Worm (Caenorhabditis elegans): ENCODE measurements around the gene T14G8.2.

T14G8.2 gene

ce11 chrX:12857701-12858100 is at the start of gene T14G8.2:
Gene T14G8.2 (plus strand): TSS chrX:12858001.
- no peak for TF ChIP-seq dao-5 (tag; optimal IDR thresholded peaks at IDR 0.05)
- TF ChIP-seq him-1 (tag; optimal IDR thresholded peaks at IDR 0.05), result no peak

ce11 chrX:12808085-12808922 is 49.5 kb upstream of the T14G8.2 start, which contains the start of gene nhr-27:
Gene nhr-27 (minus strand): TSS chrX:12808318.
- TF ChIP-seq him-1 (tag; optimal IDR thresholded peaks at IDR 0.05) (no peak), W03F9.2 (tag; optimal IDR thresholded peaks at IDR 0.05) (no peak), dao-5 (tag; optimal IDR thresholded peaks at IDR 0.05) (no peak)

ce11 chrX:12813539-12813938 is 44.3 kb upstream of the T14G8.2 start, which contains the start of gene gei-3:
Gene gei-3 (minus strand): TSS chrX:12813639.
- no peak for TF ChIP-seq W03F9.2 (tag; optimal IDR thresholded peaks at IDR 0.05)
- no peak for TF ChIP-seq him-1 (tag; optimal IDR thresholded peaks at IDR 0.05)
- no peak for TF ChIP-seq dao-5 (tag; optimal IDR thresholded peaks at IDR 0.05)

- no peak for TF ChIP-seq dao-5 (tag; optimal IDR thresholded peaks at IDR 0.05)
- TF ChIP-seq W03F9.2 (tag; optimal IDR thresholded peaks at IDR 0.05), result no peak
- no peak for TF ChIP-seq him-1 (tag; optimal IDR thresholded peaks at IDR 0.05)
These were observed 42.4 kb upstream of the T14G8.2 start for ce11 chrX:12815367-12815766.

ce11 chrX:12818768-12819167 is 39.0 kb upstream of the T14G8.2 start:
- TF ChIP-seq him-1 (tag; optimal IDR thresholded peaks at IDR 0.05) (no peak), W03F9.2 (tag; optimal IDR thresholded peaks at IDR 0.05) (no peak), dao-5 (tag; optimal IDR thresholded peaks at IDR 0.05) (no peak)

ce11 chrX:12819512-12819911 is 38.3 kb upstream of the T14G8.2 start:
- no peak for TF ChIP-seq dao-5 (tag; optimal IDR thresholded peaks at IDR 0.05)
- no peak for TF ChIP-seq W03F9.2 (tag; optimal IDR thresholded peaks at IDR 0.05)
- TF ChIP-seq him-1 (tag; optimal IDR thresholded peaks at IDR 0.05), result no peak

- TF ChIP-seq him-1 (tag; optimal IDR thresholded peaks at IDR 0.05) (no peak), dao-5 (tag; optimal IDR thresholded peaks at IDR 0.05) (no peak), W03F9.2 (tag; optimal IDR thresholded peaks at IDR 0.05) (no peak)
These were observed 32.6 kb upstream of the T14G8.2 start for ce11 chrX:12825174-12825573.

ce11 chrX:12826782-12827181 is 31.0 kb upstream of the T14G8.2 start:
- TF ChIP-seq dao-5 (tag; optimal IDR thresholded peaks at IDR 0.05), result no peak
- TF ChIP-seq W03F9.2 (tag; optimal IDR thresholded peaks at IDR 0.05), result no peak
- no peak for TF ChIP-seq him-1 (tag; optimal IDR thresholded peaks at IDR 0.05)

ce11 chrX:12827741-12828408 is 29.9 kb upstream of the T14G8.2 start:
- TF ChIP-seq W03F9.2 (tag; optimal IDR thresholded peaks at IDR 0.05) (no peak), him-1 (tag; optimal IDR thresholded peaks at IDR 0.05) (peak; percentile 25)

- TF ChIP-seq him-1 (tag; optimal IDR thresholded peaks at IDR 0.05), result no peak
- no peak for TF ChIP-seq W03F9.2 (tag; optimal IDR thresholded peaks at IDR 0.05)
- no peak for TF ChIP-seq dao-5 (tag; optimal IDR thresholded peaks at IDR 0.05)
These were observed 28.7 kb upstream of the T14G8.2 start for ce11 chrX:12829055-12829454.

ce11 chrX:12834848-12835247 is 23.0 kb upstream of the T14G8.2 start:
- no peak for TF ChIP-seq dao-5 (tag; optimal IDR thresholded peaks at IDR 0.05)

- TF ChIP-seq dao-5 (tag; optimal IDR thresholded peaks at IDR 0.05), result no peak
These were observed 14.8 kb upstream of the T14G8.2 start, which contains the start of gene C52G5.2 for ce11 chrX:12843011-12843410. Gene C52G5.2 (plus strand): TSS chrX:12843311.

ce11 chrX:12843530-12843929 is 14.3 kb upstream of the T14G8.2 start:
- TF ChIP-seq W03F9.2 (tag; optimal IDR thresholded peaks at IDR 0.05) (peak; percentile 26), dao-5 (tag; optimal IDR thresholded peaks at IDR 0.05) (no peak), him-1 (tag; optimal IDR thresholded peaks at IDR 0.05) (no peak)

- TF ChIP-seq dao-5 (tag; optimal IDR thresholded peaks at IDR 0.05) (no peak), W03F9.2 (tag; optimal IDR thresholded peaks at IDR 0.05) (no peak), him-1 (tag; optimal IDR thresholded peaks at IDR 0.05) (no peak)
These were observed 13.6 kb upstream of the T14G8.2 start for ce11 chrX:12844170-12844569.

All from whole organism, L4/young adult.